Worm (Caenorhabditis elegans): Measurements from ENCODE around the gene T05C12.1.
A peak's percentile ranks its signal among the peaks of the same experiment; 100 is the strongest.

T05C12.1 gene

ce11 chrII:8222309-8223065 lies 49.0 kb downstream of the T05C12.1 start, which contains the start of gene dab-1 (continued):
- TF ChIP-seq ceh-9 (tag; optimal IDR thresholded peaks at IDR 0.05) (no peak), snpc-4 (tag; optimal IDR thresholded peaks at IDR 0.05) (peak; percentile 8), elt-2 (tag; optimal IDR thresholded peaks at IDR 0.05) (no peak), unc-39 (tag; optimal IDR thresholded peaks at IDR 0.05) (no peak)

- TF ChIP-seq nhr-25 (tag; optimal IDR thresholded peaks at IDR 0.05) (peak; percentile 43), ztf-11 (tag; optimal IDR thresholded peaks at IDR 0.05) (no peak), nhr-23 (tag; optimal IDR thresholded peaks at IDR 0.05) (no peak)
Measured at ce11 chrII:8223422-8223821, 49.9 kb downstream of the T05C12.1 start.

DNA sequence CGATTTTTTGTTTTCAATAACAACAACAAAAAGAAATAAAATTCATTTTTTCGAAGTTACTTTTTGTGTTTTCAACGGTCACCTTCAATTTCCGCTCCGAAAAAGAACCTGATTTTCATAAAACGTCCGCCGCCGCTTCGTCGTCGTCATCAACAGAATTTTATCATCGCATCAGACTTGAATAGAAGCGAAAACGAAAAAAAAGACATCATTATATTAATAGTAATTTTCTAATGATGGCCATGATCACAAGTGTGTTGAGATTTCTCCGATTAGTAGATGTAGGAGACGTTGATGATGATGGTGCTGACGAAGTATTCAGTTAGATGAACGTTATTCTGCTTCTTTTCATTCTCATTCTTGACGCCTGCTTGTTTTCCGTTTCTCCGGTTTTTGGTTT lies 50.5 kb downstream of the T05C12.1 start:
- TF ChIP-seq zag-1 (tag; optimal IDR thresholded peaks at IDR 0.05) = no peak
- TF ChIP-seq ama-1 (optimal IDR thresholded peaks at IDR 0.05) = no peak

All from whole organism, L3 larva.